Fruit fly (Drosophila melanogaster) whole organism, embryonic: ENCODE measurements around the gene CG16852.

Experiments
- ATbp ChIP-seq: fragments of 200-800 bp; sonication (Bioruptor generic); optimal IDR thresholded peaks from 2 replicates; lab custom pipeline; 2017; ENCODE audit warnings: missing biosample characterization, mild to moderate bottlenecking, missing genetic modification characterization, missing genetic modification reagents
- Ada2b ChIP-seq: fragments of 200-800 bp; sonication (Bioruptor generic); IDR thresholded peaks from 2 replicates; pipeline ENCODE4 v1.3.6; 2022; ENCODE audit warnings: missing biosample characterization, missing genetic modification characterization
- CG10431 ChIP-seq: fragments of 200-800 bp; sonication (Bioruptor generic); optimal IDR thresholded peaks from 3 replicates; lab custom pipeline; 2018; ENCODE audit warnings: missing biosample characterization, mild to moderate bottlenecking, missing genetic modification characterization
- CG10565 ChIP-seq: fragments of 200-800 bp; sonication (Bioruptor generic); optimal IDR thresholded peaks from 3 replicates; lab custom pipeline; 2016; ENCODE audit warnings: missing biosample characterization, mild to moderate bottlenecking, missing genetic modification characterization
- CG12155 ChIP-seq: fragments of 200-800 bp; sonication (Bioruptor generic); optimal IDR thresholded peaks from 3 replicates; lab custom pipeline; 2016; ENCODE audit warnings: missing biosample characterization, missing genetic modification characterization
- CG14014 ChIP-seq: fragments of 200-800 bp; sonication (Bioruptor generic); IDR thresholded peaks from 2 replicates; pipeline ENCODE4 v1.3.6; 2022; ENCODE audit warnings: missing biosample characterization, missing genetic modification characterization
- CG14667 ChIP-seq: fragments of 200-800 bp; sonication (Bioruptor generic); IDR thresholded peaks from 2 replicates; pipeline ENCODE4 v1.3.6; 2022; ENCODE audit warnings: missing biosample characterization, missing genetic modification characterization
- CG15514 ChIP-seq: fragments of 200-800 bp; sonication (Bioruptor generic); optimal IDR thresholded peaks from 3 replicates; lab custom pipeline; 2017; ENCODE audit warnings: missing biosample characterization, missing genetic modification characterization, mild to moderate bottlenecking, moderate library complexity, missing genetic modification reagents
- CG17328 ChIP-seq: fragments of 200-800 bp; sonication (Bioruptor generic); IDR thresholded peaks from 2 replicates; pipeline ENCODE4 v1.3.6; 2022; ENCODE audit warnings: missing biosample characterization, missing genetic modification characterization
- CG17359 ChIP-seq: fragments of 200-800 bp; sonication (Bioruptor generic); optimal IDR thresholded peaks from 3 replicates; lab custom pipeline; 2018; ENCODE audit warnings: missing biosample characterization, mild to moderate bottlenecking, missing genetic modification characterization, moderate library complexity
- CG2875 ChIP-seq: fragments of 200-800 bp; sonication (Bioruptor generic); optimal IDR thresholded peaks from 2 replicates; lab custom pipeline; 2017; ENCODE audit warnings: missing biosample characterization, mild to moderate bottlenecking, missing genetic modification characterization, missing genetic modification reagents
- CG31365 ChIP-seq: fragments of 200-800 bp; sonication (Bioruptor generic); optimal IDR thresholded peaks from 2 replicates; lab custom pipeline; 2018; ENCODE audit warnings: missing biosample characterization, mild to moderate bottlenecking, missing genetic modification characterization
- CG31441 ChIP-seq: fragments of 200-800 bp; sonication (Bioruptor generic); IDR thresholded peaks from 2 replicates; pipeline ENCODE4 v1.3.6; 2022; ENCODE audit warnings: missing biosample characterization, missing genetic modification characterization
- CG43689 ChIP-seq: fragments of 200-800 bp; sonication (Bioruptor generic); IDR thresholded peaks from 2 replicates; pipeline ENCODE4 v1.3.6; 2022; ENCODE audit warnings: missing biosample characterization, missing genetic modification characterization
- CG8388 ChIP-seq: fragments of 200-800 bp; sonication (Bioruptor generic); optimal IDR thresholded peaks from 2 replicates; lab custom pipeline; 2019; ENCODE audit warnings: missing biosample characterization, mild to moderate bottlenecking, missing genetic modification characterization, moderate library complexity
- CG9817 ChIP-seq: fragments of 200-800 bp; sonication (Bioruptor generic); optimal IDR thresholded peaks from 2 replicates; lab custom pipeline; 2018; ENCODE audit warnings: missing biosample characterization, mild to moderate bottlenecking, missing genetic modification characterization, moderate library complexity
- CG9932 ChIP-seq: fragments of 200-800 bp; sonication (Bioruptor generic); IDR thresholded peaks from 2 replicates; pipeline ENCODE4 v1.3.6; 2022; ENCODE audit warnings: missing biosample characterization, missing genetic modification characterization
- H15 ChIP-seq: fragments of 200-800 bp; sonication (Bioruptor generic); IDR thresholded peaks from 3 replicates; pipeline ENCODE4 v1.3.6; 2022; ENCODE audit warnings: missing biosample characterization, missing genetic modification characterization
- Hmr ChIP-seq: fragments of 200-800 bp; sonication (Bioruptor generic); optimal IDR thresholded peaks from 3 replicates; lab custom pipeline; 2017; ENCODE audit warnings: mild to moderate bottlenecking, missing biosample characterization, missing genetic modification reagents, missing genetic modification characterization
- Med ChIP-seq: fragments of 200-800 bp; sonication (Bioruptor generic); peaks from one replicate; lab custom pipeline; 2016; ENCODE audit warnings: missing biosample characterization, missing genetic modification characterization, mild to moderate bottlenecking, inconsistent platforms, moderate library complexity
- Ravus ChIP-seq: fragments of 200-800 bp; sonication (Bioruptor generic); IDR thresholded peaks from 2 replicates; pipeline ENCODE4 v1.3.6; 2022; ENCODE audit warnings: missing biosample characterization, missing genetic modification characterization
- Rfx ChIP-seq: fragments of 200-800 bp; sonication (Bioruptor generic); IDR thresholded peaks from 2 replicates; pipeline ENCODE4 v1.3.6; 2022; ENCODE audit warnings: missing biosample characterization, missing genetic modification characterization
- Sox100B ChIP-seq: fragments of 200-800 bp; sonication (Bioruptor generic); optimal IDR thresholded peaks from 3 replicates; lab custom pipeline; 2018; ENCODE audit warnings: missing biosample characterization, mild to moderate bottlenecking, missing genetic modification characterization
- Usf ChIP-seq: fragments of 200-800 bp; sonication (Bioruptor generic); optimal IDR thresholded peaks from 2 replicates; lab custom pipeline; 2017; ENCODE audit warnings: missing genotype, missing biosample characterization, missing genetic modification characterization
- bowl ChIP-seq: fragments of 200-800 bp; sonication (Bioruptor generic); IDR thresholded peaks from 2 replicates; pipeline ENCODE4 v1.3.6; 2022; ENCODE audit warnings: missing biosample characterization, missing genetic modification characterization
- btn ChIP-seq: fragments of 200-800 bp; sonication (Bioruptor generic); optimal IDR thresholded peaks from 2 replicates; lab custom pipeline; 2016; ENCODE audit warnings: missing biosample characterization, missing genetic modification characterization
- chm ChIP-seq: fragments of 200-800 bp; sonication (Bioruptor generic); IDR thresholded peaks from 2 replicates; pipeline ENCODE4 v1.3.6; 2022; ENCODE audit warnings: missing biosample characterization, missing genetic modification characterization
- dpn ChIP-seq, 2 experiments: fragments of 200-800 bp; sonication (Bioruptor generic); optimal IDR thresholded peaks; 3 replicates each; lab custom pipeline; 2016; ENCODE audit warnings: missing biosample characterization in 2 of 2, missing genetic modification characterization in 2 of 2
- insv ChIP-seq, 2 experiments: fragments of 200-800 bp; sonication (Bioruptor generic); optimal IDR thresholded peaks; 3 replicates each; lab custom pipeline; 2016 to 2018; ENCODE audit warnings: missing biosample characterization in 2 of 2, missing genetic modification characterization in 2 of 2
- inv ChIP-seq: fragments of 200-800 bp; sonication (Bioruptor generic); IDR thresholded peaks from 2 replicates; pipeline ENCODE4 v1.3.6; 2022; ENCODE audit warnings: missing biosample characterization, missing genetic modification characterization; ENCODE audit not compliant: partially characterized antibody
- kay ChIP-seq: fragments of 200-800 bp; sonication (Bioruptor generic); optimal IDR thresholded peaks from 2 replicates; lab custom pipeline; 2016; ENCODE audit warnings: missing biosample characterization, missing genetic modification characterization
- lbe ChIP-seq: fragments of 200-800 bp; sonication (Bioruptor generic); optimal IDR thresholded peaks from 2 replicates; lab custom pipeline; 2016; ENCODE audit warnings: missing biosample characterization, mild to moderate bottlenecking, missing genetic modification characterization
- nerfin-1 ChIP-seq: fragments of 200-800 bp; sonication (Bioruptor generic); optimal IDR thresholded peaks from 3 replicates; lab custom pipeline; 2019; ENCODE audit warnings: missing biosample characterization, mild to moderate bottlenecking, missing genetic modification characterization, moderate library complexity
- nmo ChIP-seq: fragments of 200-800 bp; sonication (Bioruptor generic); optimal IDR thresholded peaks from 2 replicates; lab custom pipeline; 2018; ENCODE audit warnings: missing biosample characterization, mild to moderate bottlenecking, missing genetic modification characterization, moderate library complexity
- odd ChIP-seq: fragments of 200-800 bp; sonication (Bioruptor generic); optimal IDR thresholded peaks from 2 replicates; lab custom pipeline; 2017; ENCODE audit warnings: missing biosample characterization, mild to moderate bottlenecking, missing genetic modification characterization
- pan ChIP-seq, 4 experiments: fragments of >200 bp in 3 of 4; fragments of 200-800 bp in 1 of 4; sonication (Bioruptor generic) in 1 of 4; optimal IDR thresholded peaks in 3 of 4; IDR thresholded peaks in 1 of 4; 2 replicates each; pipeline versions ENCODE4 v1.3.6 to Lab custom; 2017 to 2022; ENCODE audit warnings: missing biosample characterization in 2 of 4, missing genetic modification characterization in 2 of 4, mixed read lengths in 1 of 4
- pb ChIP-seq: fragments of 200-800 bp; sonication (Bioruptor generic); optimal IDR thresholded peaks from 3 replicates; lab custom pipeline; 2016; ENCODE audit warnings: missing biosample characterization, missing genetic modification characterization
- phol ChIP-seq: fragments of 200-800 bp; sonication (Bioruptor generic); optimal IDR thresholded peaks from 3 replicates; lab custom pipeline; 2018; ENCODE audit warnings: missing biosample characterization, mild to moderate bottlenecking, missing genetic modification characterization, moderate library complexity
- pnt ChIP-seq: fragments of 200-800 bp; sonication (Bioruptor generic); optimal IDR thresholded peaks from 3 replicates; lab custom pipeline; 2016; ENCODE audit warnings: missing biosample characterization, missing genetic modification characterization
- pum ChIP-seq: fragments of 200-800 bp; sonication (Bioruptor generic); optimal IDR thresholded peaks from 2 replicates; lab custom pipeline; 2016; ENCODE audit warnings: missing biosample characterization, missing genetic modification characterization
- ranshi ChIP-seq: fragments of 200-800 bp; sonication (Bioruptor generic); IDR thresholded peaks from 2 replicates; pipeline ENCODE4 v1.3.6; 2022; ENCODE audit warnings: missing biosample characterization, missing genetic modification characterization
- rib ChIP-seq: fragments of 200-800 bp; sonication (Bioruptor generic); IDR thresholded peaks from 2 replicates; pipeline ENCODE4 v1.3.6; 2022; ENCODE audit warnings: missing biosample characterization, missing genetic modification characterization
- sens-2 ChIP-seq: fragments of 200-800 bp; sonication (Bioruptor generic); IDR thresholded peaks from 2 replicates; pipeline ENCODE4 v1.3.6; 2022; ENCODE audit warnings: missing biosample characterization, missing genetic modification characterization
- slbo ChIP-seq: fragments of 200-800 bp; sonication (Bioruptor generic); IDR thresholded peaks from 2 replicates; pipeline ENCODE4 v1.3.6; 2022; ENCODE audit warnings: missing biosample characterization, missing genetic modification characterization
- slp2 ChIP-seq: fragments of 200-800 bp; sonication (Bioruptor generic); optimal IDR thresholded peaks from 2 replicates; lab custom pipeline; 2016; ENCODE audit warnings: missing biosample characterization, missing genetic modification characterization
- stwl ChIP-seq: fragments of 200-800 bp; sonication (Bioruptor generic); optimal IDR thresholded peaks from 3 replicates; lab custom pipeline; 2018; ENCODE audit warnings: missing biosample characterization, mild to moderate bottlenecking, missing genetic modification characterization, moderate library complexity
- tna ChIP-seq: fragments of 200-800 bp; sonication (Bioruptor generic); IDR thresholded peaks from 2 replicates; pipeline ENCODE4 v1.3.6; 2022; ENCODE audit warnings: missing biosample characterization, missing genetic modification characterization; ENCODE audit not compliant: partially characterized antibody
- zf30C ChIP-seq: fragments of 200-800 bp; sonication (Bioruptor generic); optimal IDR thresholded peaks from 3 replicates; lab custom pipeline; 2018; ENCODE audit warnings: missing biosample characterization, mild to moderate bottlenecking, missing genetic modification characterization
- zfh1 ChIP-seq: fragments of 200-800 bp; sonication (Bioruptor generic); IDR thresholded peaks from 3 replicates; pipeline ENCODE4 v1.3.6; 2022; ENCODE audit warnings: missing biosample characterization, missing genetic modification characterization

Gene CG16852

DNA sequence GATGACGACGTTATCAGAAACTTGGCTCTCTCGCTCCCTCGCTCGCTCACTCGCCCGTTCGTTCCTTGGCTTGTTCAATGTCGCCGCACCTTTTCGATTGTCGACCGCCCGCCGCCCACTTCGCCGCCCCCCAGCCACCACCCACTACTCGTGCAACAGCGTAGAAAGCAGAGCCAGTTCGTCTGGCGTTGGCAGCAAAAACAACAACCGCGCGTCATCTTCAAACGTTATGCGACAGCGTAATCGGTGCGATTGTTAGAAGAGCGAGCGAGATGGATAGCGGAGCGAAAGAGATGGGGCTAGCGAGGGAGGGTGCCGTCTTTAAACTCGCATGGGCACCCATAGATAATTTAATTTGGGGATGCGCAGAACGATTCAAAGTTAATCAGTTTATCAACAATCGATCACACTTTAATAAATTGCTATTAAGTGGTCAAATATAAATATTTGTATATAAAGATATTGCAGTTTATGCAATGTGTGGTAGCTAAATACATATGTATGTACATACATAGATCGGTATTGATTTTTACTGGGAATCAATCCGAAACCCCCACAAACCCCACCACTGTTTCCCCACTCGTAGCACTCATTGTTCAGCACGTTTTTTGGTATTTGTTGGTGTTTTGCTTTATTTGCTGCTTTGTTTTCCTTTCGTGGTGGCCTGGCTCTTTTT, 26.2 kb upstream of the CG16852 start (continued):
- no peak for TF ChIP-seq pum
- TF ChIP-seq zfh1 (GFP tag; lab: Robert Waterston, UW), result no peak
- TF ChIP-seq CG12155, result peak; percentile 14
- peak; percentile 30 for TF ChIP-seq phol (tag; lab: Kevin White, UChicago)
- peak; percentile 53 for TF ChIP-seq CG14014 (GFP tag; lab: Robert Waterston, UW)
- TF ChIP-seq slp2 (GFP tag; lab: Kevin White, UChicago), result no peak
- TF ChIP-seq insv (GFP tag; optimal IDR thresholded peaks at IDR 0.05; lab: Kevin White, UChicago), result no peak
- TF ChIP-seq pan (optimal IDR thresholded peaks at IDR 0.05; lab: Kevin White, UChicago), result no peak
- TF ChIP-seq pan (GFP tag; optimal IDR thresholded peaks at IDR 0.05 in 1 of 2, IDR thresholded peaks at IDR 0.05 in 1 of 2), result peak in 1 of 2 experiments; percentile 61
- TF ChIP-seq CG10431, result no peak
- no peak for TF ChIP-seq CG14667 (GFP tag; lab: Robert Waterston, UW)
- TF ChIP-seq pb (GFP tag; lab: Kevin White, UChicago), result no peak
- TF ChIP-seq nmo (GFP tag; lab: Kevin White, UChicago), result peak; percentile 20
- TF ChIP-seq pnt (GFP tag; lab: Kevin White, UChicago), result no peak
- TF ChIP-seq H15 (GFP tag; lab: Robert Waterston, UW), result peak; percentile 29; the same call in 1 of the 3 replicates
- TF ChIP-seq slbo (GFP tag; lab: Robert Waterston, UW), result peak; percentile 84
- TF ChIP-seq Sox100B (GFP tag; lab: Kevin White, UChicago), result peak; percentile 51
- TF ChIP-seq kay (GFP tag; lab: Kevin White, UChicago), result no peak
- TF ChIP-seq bowl (GFP tag; lab: Robert Waterston, UW), result no peak
- TF ChIP-seq Ada2b (GFP tag; lab: Robert Waterston, UW), result peak; percentile 61
- TF ChIP-seq Hmr (GFP tag; lab: Kevin White, UChicago), result peak; percentile 80
- peak; percentile 71 for TF ChIP-seq Usf
- TF ChIP-seq odd (GFP tag; lab: Kevin White, UChicago), result peak; percentile 37
- no peak for TF ChIP-seq inv (GFP tag; lab: Robert Waterston, UW)
- peak; percentile 9 for TF ChIP-seq CG31365 (tag; lab: Kevin White, UChicago)
- peak; percentile 66 for TF ChIP-seq CG9932 (GFP tag; lab: Robert Waterston, UW)
- TF ChIP-seq lbe (GFP tag; lab: Kevin White, UChicago), result peak; percentile 21
- peak; percentile 7 for TF ChIP-seq nerfin-1
- peak; percentile 33 for TF ChIP-seq CG8388 (GFP tag; lab: Kevin White, UChicago)
- peak; percentile 91 for TF ChIP-seq Med (GFP tag; lab: Kevin White, UChicago)
- peak; percentile 4 for TF ChIP-seq CG15514 (GFP tag; lab: Kevin White, UChicago)
- TF ChIP-seq CG10565 (GFP tag; lab: Kevin White, UChicago), result no peak
- TF ChIP-seq Rfx, result peak; percentile 79
- no peak for TF ChIP-seq stwl (tag; lab: Kevin White, UChicago)
- no peak; the same call in 1 of the 2 replicates for TF ChIP-seq Ravus
- TF ChIP-seq CG17328, result no peak
- TF ChIP-seq zf30C (GFP tag; lab: Kevin White, UChicago), result no peak
- TF ChIP-seq CG31441 (GFP tag; lab: Robert Waterston, UW), result peak; percentile 49; the same call in 1 of the 2 replicates
- TF ChIP-seq rib (GFP tag; lab: Robert Waterston, UW), result peak; percentile 54
- TF ChIP-seq btn (GFP tag; lab: Kevin White, UChicago), result no peak
- peak; percentile 68 for TF ChIP-seq CG43689
- no peak for TF ChIP-seq sens-2 (GFP tag; lab: Robert Waterston, UW)
- TF ChIP-seq ATbp (GFP tag; lab: Kevin White, UChicago), result peak; percentile 48
- peak in 1 of 2 experiments; percentile 26 for TF ChIP-seq dpn (GFP tag; optimal IDR thresholded peaks at IDR 0.05; lab: Kevin White, UChicago)
- TF ChIP-seq CG2875 (GFP tag; lab: Kevin White, UChicago), result peak; percentile 34
- peak; percentile 71; the same call in 1 of the 2 replicates for TF ChIP-seq ranshi (GFP tag; lab: Robert Waterston, UW)
- no peak for TF ChIP-seq tna (GFP tag; lab: Robert Waterston, UW)
- TF ChIP-seq chm (GFP tag; lab: Robert Waterston, UW), result 0 out of 2 replicates have a peak, but pooled peaks have one; percentile 38
- peak; percentile 38 for TF ChIP-seq CG17359 (tag; lab: Kevin White, UChicago)
- peak; percentile 82 for TF ChIP-seq CG9817 (tag; lab: Kevin White, UChicago)
